Fruit fly (Drosophila melanogaster) whole organism, embryonic: ENCODE data around the gene Ask1.

ENCODE experiments used
- Asciz ChIP-seq: fragments of 200-800 bp; sonication (Bioruptor generic); optimal IDR thresholded peaks from 2 replicates; lab custom pipeline; 2017; ENCODE audit warnings: missing biosample characterization, mild to moderate bottlenecking, missing genetic modification characterization, missing genetic modification reagents
- CG10431 ChIP-seq: fragments of 200-800 bp; sonication (Bioruptor generic); optimal IDR thresholded peaks from 3 replicates; lab custom pipeline; 2018; ENCODE audit warnings: missing biosample characterization, mild to moderate bottlenecking, missing genetic modification characterization
- CG12155 ChIP-seq: fragments of 200-800 bp; sonication (Bioruptor generic); optimal IDR thresholded peaks from 3 replicates; lab custom pipeline; 2016; ENCODE audit warnings: missing biosample characterization, missing genetic modification characterization
- CG12659 ChIP-seq: fragments of 200-800 bp; sonication (Bioruptor generic); optimal IDR thresholded peaks from 3 replicates; lab custom pipeline; 2017; ENCODE audit warnings: mild to moderate bottlenecking, missing biosample characterization, missing genetic modification reagents, missing genetic modification characterization
- CG13123 ChIP-seq: fragments of 200-800 bp; sonication (Bioruptor generic); optimal IDR thresholded peaks from 2 replicates; lab custom pipeline; 2016; ENCODE audit warnings: missing biosample characterization, missing genetic modification characterization
- CG14860 ChIP-seq: fragments of 200-800 bp; sonication (Bioruptor generic); IDR thresholded peaks from 3 replicates; pipeline ENCODE4 v1.3.6; 2022; ENCODE audit warnings: missing biosample characterization, missing genetic modification characterization; ENCODE audit not compliant: partially characterized antibody
- CG15696 ChIP-seq: fragments of 200-800 bp; sonication (Bioruptor generic); optimal IDR thresholded peaks from 2 replicates; lab custom pipeline; 2019; ENCODE audit warnings: missing biosample characterization, mild to moderate bottlenecking, missing genetic modification characterization, moderate library complexity
- CG17359 ChIP-seq: fragments of 200-800 bp; sonication (Bioruptor generic); optimal IDR thresholded peaks from 3 replicates; lab custom pipeline; 2018; ENCODE audit warnings: missing biosample characterization, mild to moderate bottlenecking, missing genetic modification characterization, moderate library complexity
- CG2678 ChIP-seq: fragments of 200-800 bp; sonication (Bioruptor generic); optimal IDR thresholded peaks from 3 replicates; lab custom pipeline; 2019; ENCODE audit warnings: missing biosample characterization, mild to moderate bottlenecking, missing genetic modification characterization, moderate library complexity
- CG30403 ChIP-seq: fragments of 200-800 bp; sonication (Bioruptor generic); optimal IDR thresholded peaks from 3 replicates; lab custom pipeline; 2016; ENCODE audit warnings: missing biosample characterization, missing genetic modification characterization
- CG3065 ChIP-seq: fragments of 200-800 bp; sonication (Bioruptor generic); optimal IDR thresholded peaks from 2 replicates; lab custom pipeline; 2016; ENCODE audit warnings: missing biosample characterization, missing genetic modification characterization
- CG32767 ChIP-seq: fragments of 200-800 bp; sonication (Bioruptor generic); IDR thresholded peaks from 2 replicates; pipeline ENCODE4 v1.3.6; 2022; ENCODE audit warnings: missing biosample characterization, missing genetic modification characterization
- CG33213 ChIP-seq: fragments of 200-800 bp; sonication (Bioruptor generic); optimal IDR thresholded peaks from 3 replicates; lab custom pipeline; 2016; ENCODE audit warnings: missing biosample characterization, missing genetic modification characterization
- CG43689 ChIP-seq: fragments of 200-800 bp; sonication (Bioruptor generic); IDR thresholded peaks from 2 replicates; pipeline ENCODE4 v1.3.6; 2022; ENCODE audit warnings: missing biosample characterization, missing genetic modification characterization
- CG6683 ChIP-seq: fragments of 200-800 bp; sonication (Bioruptor generic); optimal IDR thresholded peaks from 2 replicates; lab custom pipeline; 2017; ENCODE audit warnings: missing biosample characterization, mild to moderate bottlenecking, missing genetic modification characterization, missing genetic modification reagents
- CG7745 ChIP-seq: fragments of 200-800 bp; sonication (Bioruptor generic); optimal IDR thresholded peaks from 2 replicates; lab custom pipeline; 2018; ENCODE audit warnings: missing biosample characterization, mild to moderate bottlenecking, missing genetic modification characterization, moderate library complexity
- CG7839 ChIP-seq: fragments of 200-800 bp; sonication (Bioruptor generic); optimal IDR thresholded peaks from 3 replicates; lab custom pipeline; 2018; ENCODE audit warnings: missing biosample characterization, mild to moderate bottlenecking, missing genetic modification characterization, moderate library complexity
- D19A ChIP-seq: fragments of 200-800 bp; optimal IDR thresholded peaks from 3 replicates; lab custom pipeline; 2019; ENCODE audit warnings: missing biosample characterization, mild to moderate bottlenecking, missing genetic modification characterization, moderate library complexity
- Dad ChIP-seq: fragments of 200-800 bp; sonication (Bioruptor generic); optimal IDR thresholded peaks from 3 replicates; lab custom pipeline; 2016; ENCODE audit warnings: missing biosample characterization, missing genetic modification characterization
- E2f1 ChIP-seq: fragments of 200-800 bp; sonication (Bioruptor generic); IDR thresholded peaks from 2 replicates; pipeline ENCODE4 v1.3.6; 2022; ENCODE audit warnings: missing biosample characterization, missing genetic modification characterization
- Eip74EF ChIP-seq, 2 experiments: fragments of 200-800 bp in 1 of 2; fragments of >200 bp in 1 of 2; sonication (Bioruptor generic) in 1 of 2; optimal IDR thresholded peaks; 2 replicates each; lab custom pipeline; 2017 to 2019; ENCODE audit warnings: missing biosample characterization in 2 of 2, missing genetic modification characterization in 2 of 2, mild to moderate bottlenecking in 1 of 2, moderate library complexity in 1 of 2
- Hsf ChIP-seq: fragments of 200-800 bp; sonication (Bioruptor generic); optimal IDR thresholded peaks from 3 replicates; lab custom pipeline; 2016; ENCODE audit warnings: missing biosample characterization, missing genetic modification characterization
- Kr ChIP-seq: fragments of 200-800 bp; sonication (Bioruptor generic); optimal IDR thresholded peaks from 2 replicates; lab custom pipeline; 2017; ENCODE audit warnings: missing biosample characterization, mild to moderate bottlenecking, missing genetic modification characterization
- Rfx ChIP-seq: fragments of 200-800 bp; sonication (Bioruptor generic); IDR thresholded peaks from 2 replicates; pipeline ENCODE4 v1.3.6; 2022; ENCODE audit warnings: missing biosample characterization, missing genetic modification characterization
- Scr ChIP-seq: fragments of 200-800 bp; sonication (Bioruptor generic); IDR thresholded peaks from 2 replicates; pipeline ENCODE4 v1.3.6; 2022; ENCODE audit warnings: missing biosample characterization, missing genetic modification characterization; ENCODE audit not compliant: partially characterized antibody
- Sox100B ChIP-seq: fragments of 200-800 bp; sonication (Bioruptor generic); optimal IDR thresholded peaks from 3 replicates; lab custom pipeline; 2018; ENCODE audit warnings: missing biosample characterization, mild to moderate bottlenecking, missing genetic modification characterization
- Ssrp ChIP-seq: fragments of 200-800 bp; sonication (Bioruptor generic); optimal IDR thresholded peaks from 2 replicates; lab custom pipeline; 2018; ENCODE audit warnings: missing biosample characterization, mild to moderate bottlenecking, missing genetic modification characterization, moderate library complexity
- ap ChIP-seq: fragments of 200-800 bp; sonication (Bioruptor generic); IDR thresholded peaks from 2 replicates; pipeline ENCODE4 v1.3.6; 2022; ENCODE audit warnings: missing biosample characterization, missing genetic modification characterization
- ato ChIP-seq: fragments of 200-800 bp; sonication (Bioruptor generic); IDR thresholded peaks from 2 replicates; pipeline ENCODE4 v1.3.6; 2022; ENCODE audit warnings: missing biosample characterization, missing genetic modification characterization; ENCODE audit not compliant: partially characterized antibody
- chm ChIP-seq: fragments of 200-800 bp; sonication (Bioruptor generic); IDR thresholded peaks from 2 replicates; pipeline ENCODE4 v1.3.6; 2022; ENCODE audit warnings: missing biosample characterization, missing genetic modification characterization
- da ChIP-seq: fragments of 200-800 bp; sonication (Bioruptor generic); optimal IDR thresholded peaks from 2 replicates; lab custom pipeline; 2016; ENCODE audit warnings: missing biosample characterization, missing genetic modification characterization
- dmrt99B ChIP-seq: fragments of 200-800 bp; sonication (Bioruptor generic); optimal IDR thresholded peaks from 2 replicates; lab custom pipeline; 2018; ENCODE audit warnings: missing biosample characterization, mild to moderate bottlenecking, missing genetic modification characterization, moderate library complexity
- en ChIP-seq: fragments of 200-800 bp; sonication (Bioruptor generic); optimal IDR thresholded peaks from 2 replicates; lab custom pipeline; 2016; ENCODE audit warnings: missing biosample characterization, missing genetic modification characterization
- eve ChIP-seq, 2 experiments: fragments of >200 bp; optimal IDR thresholded peaks; 2 replicates each; lab custom pipeline; 2017; ENCODE audit warnings: missing biosample characterization in 2 of 2, missing genetic modification characterization in 2 of 2
- gt ChIP-seq: fragments of 200-800 bp; sonication (Bioruptor generic); IDR thresholded peaks from 2 replicates; pipeline ENCODE4 v1.3.6; 2022; ENCODE audit warnings: missing biosample characterization, missing genetic modification characterization
- hb ChIP-seq: fragments of 200-800 bp; sonication (Bioruptor generic); IDR thresholded peaks from 3 replicates; pipeline ENCODE4 v1.3.6; 2022; ENCODE audit warnings: missing biosample characterization, missing genetic modification characterization; ENCODE audit not compliant: partially characterized antibody
- hbn ChIP-seq: fragments of 200-800 bp; sonication (Bioruptor generic); IDR thresholded peaks from 2 replicates; pipeline ENCODE4 v1.3.6; 2022; ENCODE audit warnings: missing biosample characterization, missing genetic modification characterization; ENCODE audit not compliant: partially characterized antibody
- inv ChIP-seq: fragments of 200-800 bp; sonication (Bioruptor generic); IDR thresholded peaks from 2 replicates; pipeline ENCODE4 v1.3.6; 2022; ENCODE audit warnings: missing biosample characterization, missing genetic modification characterization; ENCODE audit not compliant: partially characterized antibody
- jigr1 ChIP-seq: fragments of 200-800 bp; sonication (Bioruptor generic); IDR thresholded peaks from 3 replicates; pipeline ENCODE4 v1.3.6; 2022; ENCODE audit warnings: missing biosample characterization, missing genetic modification characterization
- kni ChIP-seq: fragments of 200-800 bp; sonication (Bioruptor generic); optimal IDR thresholded peaks from 3 replicates; lab custom pipeline; 2017; ENCODE audit warnings: mild to moderate bottlenecking, missing biosample characterization, missing genetic modification reagents, missing genetic modification characterization
- pnt ChIP-seq: fragments of 200-800 bp; sonication (Bioruptor generic); optimal IDR thresholded peaks from 3 replicates; lab custom pipeline; 2016; ENCODE audit warnings: missing biosample characterization, missing genetic modification characterization
- rib ChIP-seq: fragments of 200-800 bp; sonication (Bioruptor generic); IDR thresholded peaks from 2 replicates; pipeline ENCODE4 v1.3.6; 2022; ENCODE audit warnings: missing biosample characterization, missing genetic modification characterization
- run ChIP-seq: fragments of 200-800 bp; sonication (Bioruptor generic); optimal IDR thresholded peaks from 3 replicates; lab custom pipeline; 2018; ENCODE audit warnings: missing biosample characterization, mild to moderate bottlenecking, missing genetic modification characterization
- sc ChIP-seq, 3 experiments: fragments of >200 bp in 2 of 3; fragments of 200-800 bp in 1 of 3; sonication (Bioruptor generic) in 1 of 3; optimal IDR thresholded peaks; 2 replicates in 2 of 3; 3 replicates in 1 of 3; lab custom pipeline; 2017; ENCODE audit warnings: mild to moderate bottlenecking in 1 of 3, missing biosample characterization in 1 of 3, missing genetic modification characterization in 1 of 3, missing genetic modification reagents in 1 of 3
- slou ChIP-seq: fragments of 200-800 bp; sonication (Bioruptor generic); optimal IDR thresholded peaks from 3 replicates; lab custom pipeline; 2016; ENCODE audit warnings: missing biosample characterization, missing genetic modification characterization
- stwl ChIP-seq: fragments of 200-800 bp; sonication (Bioruptor generic); optimal IDR thresholded peaks from 3 replicates; lab custom pipeline; 2018; ENCODE audit warnings: missing biosample characterization, mild to moderate bottlenecking, missing genetic modification characterization, moderate library complexity
- zen2 ChIP-seq: fragments of 200-800 bp; sonication (Bioruptor generic); IDR thresholded peaks from 3 replicates; pipeline ENCODE4 v1.3.6; 2022; ENCODE audit warnings: missing biosample characterization, missing genetic modification characterization; ENCODE audit not compliant: partially characterized antibody

Ask1 gene

DNA sequence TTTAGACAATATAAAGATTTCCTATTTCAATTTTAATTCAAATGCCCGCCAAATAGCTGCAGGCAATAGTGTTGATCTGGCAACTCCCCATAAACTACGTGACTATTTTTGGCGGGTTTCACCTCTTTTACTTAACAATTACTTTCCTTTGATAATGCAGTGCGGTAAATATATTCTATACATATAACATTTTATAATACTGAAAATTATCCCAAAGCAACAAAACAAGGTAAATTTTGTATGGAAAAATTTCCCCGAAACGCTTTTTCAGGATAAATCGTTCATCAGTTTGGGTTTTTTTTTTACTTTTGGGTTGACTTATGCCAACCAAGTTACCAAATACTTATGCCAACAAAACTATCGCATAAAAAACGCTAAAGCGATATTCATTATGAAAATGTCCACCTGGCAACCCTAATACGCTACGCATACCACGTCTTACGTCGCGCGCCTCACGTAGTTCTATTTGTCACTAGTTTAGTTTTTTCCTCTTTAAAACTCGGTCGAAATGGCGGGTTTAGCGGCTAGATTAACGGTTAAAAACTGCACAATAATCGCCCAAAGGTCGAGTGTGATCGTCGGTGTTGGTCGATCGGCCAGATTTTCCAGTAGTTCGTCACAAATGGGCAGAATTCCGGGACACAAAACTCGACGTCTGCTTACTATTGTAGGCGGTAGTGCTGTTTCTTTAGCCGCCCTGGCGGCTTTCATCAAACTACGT lies 32.5 kb upstream of the Ask1 start, which contains the start of gene MICU3 (continued):
- TF ChIP-seq sc (optimal IDR thresholded peaks at IDR 0.05; lab: Kevin White, UChicago) = no peak
- no peak for TF ChIP-seq sc (GFP tag; optimal IDR thresholded peaks at IDR 0.05; lab: Kevin White, UChicago)
- TF ChIP-seq Rfx (GFP tag; lab: Robert Waterston, UW) = peak; percentile 83
- peak; percentile 72 for TF ChIP-seq CG14860
- peak; percentile 69 for TF ChIP-seq inv (GFP tag; lab: Robert Waterston, UW)
- TF ChIP-seq CG3065 (GFP tag; lab: Kevin White, UChicago) = peak; percentile 6
- peak; percentile 69 for TF ChIP-seq CG2678 (tag; lab: Kevin White, UChicago)
- TF ChIP-seq hbn (GFP tag; lab: Robert Waterston, UW) = peak; percentile 66; the same call in 1 of the 2 replicates
- TF ChIP-seq Hsf (GFP tag; lab: Kevin White, UChicago) = peak; percentile 71
- no peak for TF ChIP-seq en
- no peak for TF ChIP-seq slou (GFP tag; lab: Kevin White, UChicago)
- no peak for TF ChIP-seq CG32767 (GFP tag; lab: Robert Waterston, UW)
- TF ChIP-seq CG12659 (GFP tag; lab: Kevin White, UChicago) = peak; percentile 75
- TF ChIP-seq pnt (GFP tag; lab: Kevin White, UChicago) = peak; percentile 40
- TF ChIP-seq chm = peak; percentile 71; the same call in 1 of the 2 replicates
- no peak for TF ChIP-seq kni (GFP tag; lab: Kevin White, UChicago)
- peak; percentile 48; the same call in 1 of the 3 replicates for TF ChIP-seq zen2 (GFP tag; lab: Robert Waterston, UW)
- peak; percentile 9 for TF ChIP-seq CG13123 (GFP tag; lab: Kevin White, UChicago)
- no peak for TF ChIP-seq CG10431 (GFP tag; lab: Kevin White, UChicago)
- TF ChIP-seq jigr1 (GFP tag; lab: Robert Waterston, UW) = no peak
- TF ChIP-seq CG15696 = peak; percentile 63
- peak; percentile 68 for TF ChIP-seq Ssrp
- TF ChIP-seq hb (GFP tag; lab: Robert Waterston, UW) = peak; percentile 69
- peak; percentile 54 for TF ChIP-seq Dad (GFP tag; lab: Kevin White, UChicago)
- peak; percentile 56 for TF ChIP-seq CG12155 (GFP tag; lab: Kevin White, UChicago)
- TF ChIP-seq rib (GFP tag; lab: Robert Waterston, UW) = 0 out of 2 replicates have a peak, but pooled peaks have one; percentile 13
- no peak for TF ChIP-seq ato (GFP tag; lab: Robert Waterston, UW)
- no peak for TF ChIP-seq Eip74EF (GFP tag; optimal IDR thresholded peaks at IDR 0.05; lab: Kevin White, UChicago)
- no peak for TF ChIP-seq CG43689 (GFP tag; lab: Robert Waterston, UW)
- peak; percentile 55 for TF ChIP-seq CG17359 (tag; lab: Kevin White, UChicago)
- TF ChIP-seq eve (GFP tag; optimal IDR thresholded peaks at IDR 0.05; lab: Kevin White, UChicago) = peak in 1 of 2 experiments; percentile 87
- peak; percentile 47 for TF ChIP-seq stwl
- TF ChIP-seq E2f1 (GFP tag; lab: Robert Waterston, UW) = peak; percentile 50
- TF ChIP-seq Sox100B = peak; percentile 51
- no peak for TF ChIP-seq Asciz
- TF ChIP-seq dmrt99B = no peak
- peak; percentile 57 for TF ChIP-seq CG33213 (GFP tag; lab: Kevin White, UChicago)
- peak; percentile 42; the same call in 1 of the 2 replicates for TF ChIP-seq ap (GFP tag; lab: Robert Waterston, UW)
- TF ChIP-seq da (GFP tag; lab: Kevin White, UChicago) = no peak
- TF ChIP-seq CG6683 (GFP tag; lab: Kevin White, UChicago) = no peak
- peak; percentile 80 for TF ChIP-seq Scr (GFP tag; lab: Robert Waterston, UW)
- no peak for TF ChIP-seq CG7745 (tag; lab: Kevin White, UChicago)
- peak; percentile 66 for TF ChIP-seq CG7839
- peak; percentile 78 for TF ChIP-seq CG30403 (GFP tag; lab: Kevin White, UChicago)
- no peak for TF ChIP-seq D19A (tag; lab: Kevin White, UChicago)
- TF ChIP-seq gt (GFP tag; lab: Robert Waterston, UW) = no peak
- TF ChIP-seq Kr (GFP tag; lab: Kevin White, UChicago) = no peak
- TF ChIP-seq run (tag; lab: Kevin White, UChicago) = no peak
